Worm (Caenorhabditis elegans): ENCODE measurements around the gene gmap-3.

DNA sequence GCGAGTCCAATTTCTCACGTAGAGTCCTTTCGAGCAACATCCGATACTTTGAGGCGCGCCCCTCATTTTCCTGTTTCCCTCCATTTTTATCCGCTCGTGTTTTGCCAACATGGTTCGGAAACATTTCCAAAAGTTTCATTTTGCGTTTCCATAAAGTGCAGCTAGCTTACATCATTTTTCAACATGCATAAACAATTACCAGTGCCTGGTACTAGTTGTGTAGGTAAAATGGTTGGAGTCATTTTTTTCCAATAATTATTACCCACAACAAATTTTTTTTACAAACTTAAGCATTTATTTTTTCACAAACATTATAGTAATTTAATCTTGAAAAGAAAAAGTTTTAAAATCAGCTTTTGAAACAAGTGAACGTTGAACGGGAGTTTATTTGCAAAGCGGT lies 32.0 kb downstream of the gmap-3 start:
- TF ChIP-seq aly-2 (tag; optimal IDR thresholded peaks at IDR 0.05) (no peak), lsy-2 (tag; optimal IDR thresholded peaks at IDR 0.05) (no peak), unc-62 (GFP tag; optimal IDR thresholded peaks at IDR 0.05) (no peak), ama-1 (optimal IDR thresholded peaks at IDR 0.05) (no peak), R02D3.7 (tag; optimal IDR thresholded peaks at IDR 0.05) (no peak), zag-1 (tag; optimal IDR thresholded peaks at IDR 0.05) (no peak), egl-27 (tag; optimal IDR thresholded peaks at IDR 0.05) (no peak), dmd-4 (tag; optimal IDR thresholded peaks at IDR 0.05) (no peak), Y55F3AM.14 (GFP tag; optimal IDR thresholded peaks at IDR 0.05) (no peak), mdl-1 (tag; optimal IDR thresholded peaks at IDR 0.05) (no peak), elt-1 (tag; optimal IDR thresholded peaks at IDR 0.05) (no peak)

All from whole organism, L2 larva.